Worm (Caenorhabditis elegans) whole organism, early embryonic: ENCODE measurements around the gene ceh-16.

ENCODE experiments used
- B0310.2 ChIP-seq: sonication (generic microtip); optimal IDR thresholded peaks from 2 replicates; lab custom pipeline; 2016; ENCODE audit warnings: mild to moderate bottlenecking, missing genetic modification characterization, missing compliant biosample characterization
- F13C5.2 ChIP-seq: sonication (generic microtip); optimal IDR thresholded peaks from 2 replicates; lab custom pipeline; 2017; ENCODE audit warnings: mild to moderate bottlenecking, missing genetic modification characterization, inconsistent platforms, missing compliant biosample characterization
- aly-1 ChIP-seq: sonication (generic microtip); optimal IDR thresholded peaks from 2 replicates; lab custom pipeline; 2016; ENCODE audit warnings: missing genetic modification characterization, missing compliant biosample characterization
- ama-1 ChIP-seq: fragments of 150-350 bp; optimal IDR thresholded peaks from 2 replicates; lab custom pipeline; 2014
- ceh-13 ChIP-seq: fragments of 200-800 bp; sonication (Bioruptor generic); optimal IDR thresholded peaks from 2 replicates; lab custom pipeline; 2018; ENCODE audit warnings: mild to moderate bottlenecking, missing genetic modification characterization, missing compliant biosample characterization
- ceh-36 ChIP-seq: sonication (generic microtip); optimal IDR thresholded peaks from 2 replicates; lab custom pipeline; 2016; ENCODE audit warnings: missing genetic modification characterization, inconsistent platforms, missing compliant biosample characterization
- ets-7 ChIP-seq: sonication (generic microtip); optimal IDR thresholded peaks from 2 replicates; lab custom pipeline; 2016; ENCODE audit warnings: missing genotype, missing genetic modification characterization, missing compliant biosample characterization
- flt-1 ChIP-seq: fragments of 200-800 bp; sonication (Bioruptor generic); IDR thresholded peaks from 2 replicates; pipeline ENCODE4 v1.3.6; 2022; ENCODE audit warnings: missing genetic modification characterization, missing compliant biosample characterization
- hmbx-1 ChIP-seq: sonication (generic microtip); optimal IDR thresholded peaks from 2 replicates; lab custom pipeline; 2016; ENCODE audit warnings: mild to moderate bottlenecking, missing genetic modification characterization, missing compliant biosample characterization
- hmg-4 ChIP-seq: fragments of 200-800 bp; sonication (Bioruptor generic); optimal IDR thresholded peaks from 2 replicates; lab custom pipeline; 2018; ENCODE audit warnings: mild to moderate bottlenecking, missing genetic modification characterization, missing compliant biosample characterization
- hnd-1 ChIP-seq: sonication (generic microtip); optimal IDR thresholded peaks from 2 replicates; lab custom pipeline; 2016; ENCODE audit warnings: missing genetic modification characterization, missing compliant biosample characterization
- pes-1 ChIP-seq: fragments of 200-800 bp; sonication (Bioruptor generic); IDR thresholded peaks from 2 replicates; pipeline ENCODE4 v1.3.6; 2022; ENCODE audit warnings: missing genetic modification reagents, missing genetic modification characterization, missing compliant biosample characterization
- scrt-1 ChIP-seq: fragments of 200-800 bp; sonication (Bioruptor generic); IDR thresholded peaks from 2 replicates; pipeline ENCODE4 v1.3.6; 2022; ENCODE audit warnings: missing genetic modification characterization, missing compliant biosample characterization
- sea-1 ChIP-seq: fragments of 200-800 bp; sonication (Bioruptor generic); conservative IDR thresholded peaks from 2 replicates; pipeline ENCODE4 v1.3.6; 2022; ENCODE audit warnings: missing genetic modification characterization, missing compliant biosample characterization
- tbx-11 ChIP-seq: fragments of 200-800 bp; sonication (Bioruptor generic); IDR thresholded peaks from 2 replicates; pipeline ENCODE4 v1.3.6; 2022; ENCODE audit warnings: missing genetic modification characterization, missing compliant biosample characterization
- tbx-37 ChIP-seq: fragments of 200-800 bp; sonication (Bioruptor generic); conservative IDR thresholded peaks from 2 replicates; pipeline ENCODE4 v1.3.6; 2022; ENCODE audit warnings: missing genetic modification reagents, missing genetic modification characterization, missing compliant biosample characterization
- tra-4 ChIP-seq: sonication (generic microtip); optimal IDR thresholded peaks from 2 replicates; lab custom pipeline; 2017; ENCODE audit warnings: missing genetic modification characterization, missing compliant biosample characterization

The ceh-16 gene

ce11 chrIII:8588592-8589153 is 33.9 kb upstream of the ceh-16 start, which contains the start of gene glr-1:
TSS of gene glr-1 (minus strand) at chrIII:8588642.
- TF ChIP-seq hnd-1 (tag; lab: Kevin White, UChicago) (no peak), ceh-13 (no peak)

- no peak for TF ChIP-seq B0310.2 (tag; lab: Kevin White, UChicago)
- no peak for TF ChIP-seq ets-7 (tag; lab: Kevin White, UChicago)
- TF ChIP-seq scrt-1 (GFP tag; lab: Robert Waterston, UW): no peak
- TF ChIP-seq tbx-11 (GFP tag; lab: Robert Waterston, UW): no peak
- TF ChIP-seq aly-1 (tag; lab: Kevin White, UChicago): no peak
- TF ChIP-seq hmbx-1 (tag; lab: Kevin White, UChicago): no peak
Observed at ce11 chrIII:8589195-8589594, 33.3 kb upstream of the ceh-16 start, which contains the start of gene fip-3. TSS of gene fip-3 (minus strand) at chrIII:8589488.

ce11 chrIII:8590882-8591281 is 31.7 kb upstream of the ceh-16 start, which contains the start of gene fipr-16:
TSS of gene fipr-16 (minus strand) at chrIII:8590982.
- TF ChIP-seq hnd-1 (tag; lab: Kevin White, UChicago) (no peak), ceh-13 (no peak), B0310.2 (tag; lab: Kevin White, UChicago) (no peak), sea-1 (GFP tag; lab: Robert Waterston, UW) (no peak), aly-1 (tag; lab: Kevin White, UChicago) (no peak), tbx-11 (GFP tag; lab: Robert Waterston, UW) (no peak), pes-1 (GFP tag; lab: Robert Waterston, UW) (no peak), ets-7 (tag; lab: Kevin White, UChicago) (no peak)

- TF ChIP-seq tbx-37 (GFP tag; lab: Robert Waterston, UW): no peak
- no peak for TF ChIP-seq B0310.2 (tag; lab: Kevin White, UChicago)
- no peak for TF ChIP-seq tra-4 (tag; lab: Kevin White, UChicago)
- no peak for TF ChIP-seq hnd-1 (tag; lab: Kevin White, UChicago)
- no peak for TF ChIP-seq sea-1 (GFP tag; lab: Robert Waterston, UW)
- no peak for TF ChIP-seq hmg-4 (GFP tag; lab: Kevin White, UChicago)
- no peak for TF ChIP-seq F13C5.2 (tag; lab: Kevin White, UChicago)
- TF ChIP-seq ceh-36: no peak
- TF ChIP-seq tbx-11 (GFP tag; lab: Robert Waterston, UW): no peak
- no peak for TF ChIP-seq ceh-13
- no peak for TF ChIP-seq hmbx-1 (tag; lab: Kevin White, UChicago)
- TF ChIP-seq ama-1 (lab: Kevin White, UChicago): no peak
Observed at ce11 chrIII:8593620-8594019, 28.9 kb upstream of the ceh-16 start, which contains the start of gene C06E1.7. TSS of gene C06E1.7 (minus strand) at chrIII:8593720.

- TF ChIP-seq sea-1 (GFP tag; lab: Robert Waterston, UW): no peak
- no peak for TF ChIP-seq pes-1 (GFP tag; lab: Robert Waterston, UW)
- TF ChIP-seq F13C5.2 (tag; lab: Kevin White, UChicago): no peak
- TF ChIP-seq ets-7 (tag; lab: Kevin White, UChicago): no peak
- TF ChIP-seq flt-1: no peak
- TF ChIP-seq B0310.2 (tag; lab: Kevin White, UChicago): no peak
- no peak for TF ChIP-seq hmbx-1 (tag; lab: Kevin White, UChicago)
- TF ChIP-seq tbx-11 (GFP tag; lab: Robert Waterston, UW): no peak
- no peak for TF ChIP-seq aly-1 (tag; lab: Kevin White, UChicago)
- TF ChIP-seq tbx-37 (GFP tag; lab: Robert Waterston, UW): no peak
- no peak for TF ChIP-seq ama-1 (lab: Kevin White, UChicago)
- no peak for TF ChIP-seq tra-4 (tag; lab: Kevin White, UChicago)
- TF ChIP-seq ceh-13: no peak
- no peak for TF ChIP-seq hmg-4 (GFP tag; lab: Kevin White, UChicago)
Observed at ce11 chrIII:8594088-8594487, 28.4 kb upstream of the ceh-16 start.

ce11 chrIII:8596692-8597091 is 25.8 kb upstream of the ceh-16 start:
- TF ChIP-seq hnd-1 (tag; lab: Kevin White, UChicago) (no peak), ceh-13 (no peak), aly-1 (tag; lab: Kevin White, UChicago) (no peak), hmg-4 (GFP tag; lab: Kevin White, UChicago) (no peak), pes-1 (GFP tag; lab: Robert Waterston, UW) (no peak), ets-7 (tag; lab: Kevin White, UChicago) (no peak), tbx-11 (GFP tag; lab: Robert Waterston, UW) (no peak), ama-1 (lab: Kevin White, UChicago) (no peak), ceh-36 (no peak), B0310.2 (tag; lab: Kevin White, UChicago) (no peak), hmbx-1 (tag; lab: Kevin White, UChicago) (no peak), flt-1 (no peak), F13C5.2 (tag; lab: Kevin White, UChicago) (no peak), sea-1 (GFP tag; lab: Robert Waterston, UW) (no peak), scrt-1 (GFP tag; lab: Robert Waterston, UW) (no peak), tbx-37 (GFP tag; lab: Robert Waterston, UW) (no peak), tra-4 (tag; lab: Kevin White, UChicago) (no peak)

ce11 chrIII:8597770-8598169 is 24.8 kb upstream of the ceh-16 start, which contains the start of gene ztf-30:
TSS of gene ztf-30 (minus strand) at chrIII:8597870.
- TF ChIP-seq tbx-37 (GFP tag; lab: Robert Waterston, UW) (no peak), hmg-4 (GFP tag; lab: Kevin White, UChicago) (no peak), aly-1 (tag; lab: Kevin White, UChicago) (no peak), ceh-13 (no peak), sea-1 (GFP tag; lab: Robert Waterston, UW) (no peak), pes-1 (GFP tag; lab: Robert Waterston, UW) (no peak), scrt-1 (GFP tag; lab: Robert Waterston, UW) (no peak), tra-4 (tag; lab: Kevin White, UChicago) (no peak), hnd-1 (tag; lab: Kevin White, UChicago) (no peak), ets-7 (tag; lab: Kevin White, UChicago) (no peak), flt-1 (no peak), ceh-36 (no peak), tbx-11 (GFP tag; lab: Robert Waterston, UW) (no peak), F13C5.2 (tag; lab: Kevin White, UChicago) (no peak)
